Fruit fly (Drosophila melanogaster): ENCODE measurements around the gene PIG-P.

The PIG-P gene

dm6 chr3R:26106595-26107152, 48.7 kb upstream of the PIG-P start, which contains the start of gene Cipc (continued):
- TF ChIP-seq Abd-B (GFP tag; optimal IDR thresholded peaks at IDR 0.05) = peak; percentile 54
- no peak for TF ChIP-seq zf30C (GFP tag; optimal IDR thresholded peaks at IDR 0.05)
- TF ChIP-seq lbe (GFP tag; optimal IDR thresholded peaks at IDR 0.05) = peak; percentile 63
- TF ChIP-seq CG17912 (GFP tag; optimal IDR thresholded peaks at IDR 0.05) = no peak
- peak; percentile 35 for TF ChIP-seq CG16815 (GFP tag; optimal IDR thresholded peaks at IDR 0.05)
- TF ChIP-seq Oli (tag; optimal IDR thresholded peaks at IDR 0.05) = peak; percentile 78
- TF ChIP-seq tup (GFP tag; optimal IDR thresholded peaks at IDR 0.05) = peak; percentile 8
- peak; percentile 78 for TF ChIP-seq CG6689 (GFP tag; IDR thresholded peaks at IDR 0.05)
- no peak for TF ChIP-seq crp (GFP tag; optimal IDR thresholded peaks at IDR 0.05)
- TF ChIP-seq chn (GFP tag; optimal IDR thresholded peaks at IDR 0.05) = no peak
- peak; percentile 14 for TF ChIP-seq zfh2 (GFP tag; optimal IDR thresholded peaks at IDR 0.05)
- TF ChIP-seq CG11398 (GFP tag; optimal IDR thresholded peaks at IDR 0.05) = no peak
- TF ChIP-seq pzg (GFP tag; optimal IDR thresholded peaks at IDR 0.05) = peak; percentile 0
- TF ChIP-seq Hr51 (GFP tag; optimal IDR thresholded peaks at IDR 0.05) = peak; percentile 47 to 90
- no peak for TF ChIP-seq cad (GFP tag; optimal IDR thresholded peaks at IDR 0.05)
- peak; percentile 35 for TF ChIP-seq Six4 (GFP tag; optimal IDR thresholded peaks at IDR 0.05)
- TF ChIP-seq CG42726 (GFP tag; IDR thresholded peaks at IDR 0.05; ENCODE audit: partially characterized antibody) = peak; percentile 75; the same call in 1 of the 2 replicates
- TF ChIP-seq peb (GFP tag; IDR thresholded peaks at IDR 0.05) = no peak
- peak; percentile 74 for TF ChIP-seq Max (GFP tag; optimal IDR thresholded peaks at IDR 0.05)
- TF ChIP-seq phol (tag; optimal IDR thresholded peaks at IDR 0.05) = peak; percentile 72
- no peak for TF ChIP-seq pros (GFP tag; optimal IDR thresholded peaks at IDR 0.05)
- TF ChIP-seq ato (GFP tag; IDR thresholded peaks at IDR 0.05; ENCODE audit: partially characterized antibody) = peak; percentile 36
- TF ChIP-seq CG11723 (GFP tag; optimal IDR thresholded peaks at IDR 0.05) = peak; percentile 33
- peak; percentile 72 for TF ChIP-seq CG4424 (GFP tag; optimal IDR thresholded peaks at IDR 0.05)
- no peak for TF ChIP-seq CG10321 (GFP tag; IDR thresholded peaks at IDR 0.05)
- TF ChIP-seq Ssrp (tag; optimal IDR thresholded peaks at IDR 0.05) = peak; percentile 61
- TF ChIP-seq Sox100B (GFP tag; optimal IDR thresholded peaks at IDR 0.05) = peak; percentile 90
- TF ChIP-seq CG12299 (tag; optimal IDR thresholded peaks at IDR 0.05) = peak; percentile 41
- TF ChIP-seq Aef1 (GFP tag; IDR thresholded peaks at IDR 0.05) = peak; percentile 53; the same call in 2 of the 3 replicates
- TF ChIP-seq lov (optimal IDR thresholded peaks at IDR 0.05) = no peak
- peak; percentile 21; the same call in 1 of the 3 replicates for TF ChIP-seq lov (GFP tag; IDR thresholded peaks at IDR 0.05)
- no peak for TF ChIP-seq Doc2 (GFP tag; IDR thresholded peaks at IDR 0.05)
- TF ChIP-seq CG7987 (GFP tag; optimal IDR thresholded peaks at IDR 0.05) = peak; percentile 67
- TF ChIP-seq ham (GFP tag; IDR thresholded peaks at IDR 0.05) = no peak
- TF ChIP-seq Drgx (GFP tag; IDR thresholded peaks at IDR 0.05) = peak; percentile 75
- TF ChIP-seq CG17385 (GFP tag; optimal IDR thresholded peaks at IDR 0.05) = peak; percentile 74
- no peak for TF ChIP-seq zen2 (GFP tag; IDR thresholded peaks at IDR 0.05; ENCODE audit: partially characterized antibody)
- TF ChIP-seq bigmax (GFP tag; optimal IDR thresholded peaks at IDR 0.05) = no peak
- TF ChIP-seq D (optimal IDR thresholded peaks at IDR 0.05) = no peak
- peak; percentile 17 for TF ChIP-seq D (GFP tag; optimal IDR thresholded peaks at IDR 0.05)
- TF ChIP-seq CG7372 (GFP tag; IDR thresholded peaks at IDR 0.05) = 0 out of 2 replicates have a peak, but pooled peaks have one; percentile 34
- TF ChIP-seq Xrp1 (GFP tag; IDR thresholded peaks at IDR 0.05) = peak; percentile 81
- peak; percentile 79 for TF ChIP-seq CG4328 (GFP tag; optimal IDR thresholded peaks at IDR 0.05)
- peak; percentile 20; the same call in 1 of the 2 replicates for TF ChIP-seq CG11696 (GFP tag; IDR thresholded peaks at IDR 0.05)
- peak; percentile 79 for TF ChIP-seq row (GFP tag; IDR thresholded peaks at IDR 0.05)
- TF ChIP-seq ase (GFP tag; IDR thresholded peaks at IDR 0.05) = peak; percentile 50; the same call in 1 of the 3 replicates
- peak; percentile 88 for TF ChIP-seq lab (GFP tag; optimal IDR thresholded peaks at IDR 0.05)
- no peak for TF ChIP-seq nerfin-2 (GFP tag; IDR thresholded peaks at IDR 0.05; ENCODE audit: partially characterized antibody)
- TF ChIP-seq lola (GFP tag; optimal IDR thresholded peaks at IDR 0.05) = peak in 1 of 3 experiments; percentile 41

Measured in whole organism, embryonic.